Fruit fly (Drosophila melanogaster) whole organism, pupa: ENCODE data around the gene mRpS31.
A peak's percentile ranks its signal among the peaks of the same experiment; 100 is the strongest.

Experiments used
- CG10348 ChIP-seq: fragments of 200-800 bp; sonication (Bioruptor generic); IDR thresholded peaks from 2 replicates; pipeline ENCODE4 v1.3.6; 2022; ENCODE audit warnings: missing biosample characterization, missing genetic modification characterization
- CG12605 ChIP-seq: fragments of 200-800 bp; sonication (Bioruptor generic); IDR thresholded peaks from 2 replicates; pipeline ENCODE4 v1.3.6; 2022; ENCODE audit warnings: missing biosample characterization, missing genetic modification characterization
- CG13204 ChIP-seq: fragments of 200-800 bp; sonication (Bioruptor generic); optimal IDR thresholded peaks from 2 replicates; lab custom pipeline; 2018; ENCODE audit warnings: missing biosample characterization, mild to moderate bottlenecking, missing genetic modification characterization, moderate library complexity
- CG14655 ChIP-seq: fragments of 200-800 bp; sonication (Bioruptor generic); optimal IDR thresholded peaks from 3 replicates; lab custom pipeline; 2017; ENCODE audit warnings: mild to moderate bottlenecking, missing biosample characterization, missing genetic modification reagents, missing genetic modification characterization
- CG15710 ChIP-seq: fragments of 200-800 bp; sonication (Bioruptor generic); optimal IDR thresholded peaks from 2 replicates; lab custom pipeline; 2018; ENCODE audit warnings: missing biosample characterization, mild to moderate bottlenecking, missing genetic modification characterization, moderate library complexity
- CG17806 ChIP-seq: fragments of 200-800 bp; sonication (Bioruptor generic); optimal IDR thresholded peaks from 2 replicates; lab custom pipeline; 2018; ENCODE audit warnings: missing biosample characterization, mild to moderate bottlenecking, missing genetic modification characterization, moderate library complexity
- CG32121 ChIP-seq: fragments of 200-800 bp; sonication (Bioruptor generic); IDR thresholded peaks from 2 replicates; pipeline ENCODE4 v1.3.6; 2022; ENCODE audit warnings: missing biosample characterization, missing genetic modification characterization
- CG34367 ChIP-seq: fragments of 200-800 bp; sonication (Bioruptor generic); optimal IDR thresholded peaks from 2 replicates; lab custom pipeline; 2018; ENCODE audit warnings: missing biosample characterization, mild to moderate bottlenecking, missing genetic modification characterization
- CG4496 ChIP-seq: fragments of 200-800 bp; sonication (Bioruptor generic); IDR thresholded peaks from 3 replicates; pipeline ENCODE4 v1.3.6; 2022; ENCODE audit warnings: missing biosample characterization, missing genetic modification characterization
- CG8159 ChIP-seq: fragments of 200-800 bp; sonication (Bioruptor generic); optimal IDR thresholded peaks from 3 replicates; lab custom pipeline; 2018; ENCODE audit warnings: missing biosample characterization, mild to moderate bottlenecking, missing genetic modification characterization, moderate library complexity
- CG8301 ChIP-seq: fragments of 200-800 bp; sonication (Bioruptor generic); optimal IDR thresholded peaks from 2 replicates; lab custom pipeline; 2018; ENCODE audit warnings: missing biosample characterization, mild to moderate bottlenecking, missing genetic modification characterization
- CG9948 ChIP-seq: fragments of 200-800 bp; sonication (Bioruptor generic); optimal IDR thresholded peaks from 2 replicates; lab custom pipeline; 2018; ENCODE audit warnings: missing biosample characterization, mild to moderate bottlenecking, missing genetic modification characterization, moderate library complexity
- D1 ChIP-seq: fragments of 200-800 bp; sonication (Bioruptor generic); optimal IDR thresholded peaks from 2 replicates; lab custom pipeline; 2018; ENCODE audit warnings: missing biosample characterization, mild to moderate bottlenecking, missing genetic modification characterization, moderate library complexity
- EcR ChIP-seq: fragments of 200-800 bp; sonication (Bioruptor generic); optimal IDR thresholded peaks from 3 replicates; lab custom pipeline; 2019; ENCODE audit warnings: missing biosample characterization, missing genetic modification characterization, mild to moderate bottlenecking, moderate library complexity, missing genetic modification reagents
- Ets98B ChIP-seq: fragments of 200-800 bp; sonication (Bioruptor generic); IDR thresholded peaks from 2 replicates; pipeline ENCODE4 v1.3.6; 2022; ENCODE audit warnings: missing biosample characterization, missing genetic modification characterization
- Pif1A ChIP-seq: fragments of 200-800 bp; sonication (Bioruptor generic); optimal IDR thresholded peaks from 3 replicates; lab custom pipeline; 2016; ENCODE audit warnings: missing biosample characterization, missing genetic modification characterization
- Pif1B ChIP-seq: fragments of 200-800 bp; sonication (Bioruptor generic); optimal IDR thresholded peaks from 3 replicates; lab custom pipeline; 2016; ENCODE audit warnings: missing biosample characterization, missing genetic modification characterization
- Snoo ChIP-seq: fragments of 200-800 bp; sonication (Bioruptor generic); optimal IDR thresholded peaks from 3 replicates; lab custom pipeline; 2017; ENCODE audit warnings: missing biosample characterization, mild to moderate bottlenecking, missing genetic modification characterization, inconsistent platforms
- fd96Ca ChIP-seq: fragments of 200-800 bp; sonication (Bioruptor generic); IDR thresholded peaks from 3 replicates; pipeline ENCODE4 v1.3.6; 2022; ENCODE audit warnings: missing biosample characterization, missing genetic modification characterization
- gl ChIP-seq: fragments of 200-800 bp; sonication (Bioruptor generic); optimal IDR thresholded peaks from 2 replicates; lab custom pipeline; 2018; ENCODE audit warnings: missing biosample characterization, mild to moderate bottlenecking, missing genetic modification characterization
- rn ChIP-seq: fragments of 200-800 bp; sonication (Bioruptor generic); IDR thresholded peaks from 2 replicates; pipeline ENCODE4 v1.3.6; 2022; ENCODE audit warnings: missing biosample characterization, missing genetic modification characterization

Gene mRpS31

dm6 chr3L:16053026-16053556 is 48.1 kb downstream of the mRpS31 start:
- no peak for TF ChIP-seq CG9948
- TF ChIP-seq Snoo (tag; lab: Kevin White, UChicago), result no peak
- no peak for TF ChIP-seq rn (GFP tag; lab: Robert Waterston, UW)
- TF ChIP-seq fd96Ca (GFP tag; lab: Robert Waterston, UW), result no peak
- TF ChIP-seq CG14655 (GFP tag; lab: Kevin White, UChicago), result no peak
- TF ChIP-seq CG34367 (tag; lab: Kevin White, UChicago), result no peak
- TF ChIP-seq gl, result no peak
- no peak for TF ChIP-seq CG10348

DNA sequence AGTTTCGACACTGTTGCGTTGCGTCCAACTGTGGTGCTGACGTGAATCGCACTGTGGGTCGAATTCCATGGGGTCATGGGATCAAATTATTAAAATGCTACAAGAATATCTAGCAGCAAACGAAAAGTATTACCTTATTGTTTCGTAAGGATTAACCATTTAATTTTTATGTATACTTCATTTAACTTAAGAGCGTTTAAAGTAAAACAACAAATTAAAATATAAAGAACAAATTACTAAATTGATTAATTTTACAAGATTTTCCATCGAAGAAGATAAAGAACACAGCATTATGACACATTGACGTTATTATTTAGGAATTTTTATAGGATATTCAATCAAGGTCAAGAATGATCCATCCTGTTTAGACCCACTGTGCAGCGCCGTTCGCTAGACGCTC is 49.1 kb downstream of the mRpS31 start:
- peak; percentile 47; the same call in 1 of the 3 replicates for TF ChIP-seq CG4496
- no peak for TF ChIP-seq fd96Ca (GFP tag; lab: Robert Waterston, UW)
- TF ChIP-seq Pif1B (GFP tag; lab: Kevin White, UChicago), result no peak
- no peak for TF ChIP-seq gl
- no peak for TF ChIP-seq CG17806 (tag; lab: Kevin White, UChicago)
- TF ChIP-seq CG8301 (tag; lab: Kevin White, UChicago), result peak; percentile 31
- TF ChIP-seq CG10348, result no peak
- TF ChIP-seq CG14655 (GFP tag; lab: Kevin White, UChicago), result peak; percentile 34
- no peak for TF ChIP-seq CG12605 (GFP tag; lab: Robert Waterston, UW)
- TF ChIP-seq CG34367 (tag; lab: Kevin White, UChicago), result no peak
- TF ChIP-seq Ets98B, result peak; percentile 35; the same call in 1 of the 2 replicates
- peak; percentile 21 for TF ChIP-seq CG8159
- peak; percentile 17 for TF ChIP-seq CG9948
- TF ChIP-seq D1 (tag; lab: Kevin White, UChicago), result peak; percentile 11
- peak; percentile 39 for TF ChIP-seq Pif1A (GFP tag; lab: Kevin White, UChicago)
- no peak for TF ChIP-seq rn (GFP tag; lab: Robert Waterston, UW)
- TF ChIP-seq CG32121 (GFP tag; lab: Robert Waterston, UW), result peak; percentile 53; the same call in 1 of the 2 replicates
- peak; percentile 10 for TF ChIP-seq CG15710 (tag; lab: Kevin White, UChicago)
- no peak for TF ChIP-seq Snoo (tag; lab: Kevin White, UChicago)
- TF ChIP-seq CG13204 (GFP tag; lab: Kevin White, UChicago), result no peak
- no peak for TF ChIP-seq EcR
